Worm (Caenorhabditis elegans): Measurements from ENCODE around the gene T09D3.3.

DNA sequence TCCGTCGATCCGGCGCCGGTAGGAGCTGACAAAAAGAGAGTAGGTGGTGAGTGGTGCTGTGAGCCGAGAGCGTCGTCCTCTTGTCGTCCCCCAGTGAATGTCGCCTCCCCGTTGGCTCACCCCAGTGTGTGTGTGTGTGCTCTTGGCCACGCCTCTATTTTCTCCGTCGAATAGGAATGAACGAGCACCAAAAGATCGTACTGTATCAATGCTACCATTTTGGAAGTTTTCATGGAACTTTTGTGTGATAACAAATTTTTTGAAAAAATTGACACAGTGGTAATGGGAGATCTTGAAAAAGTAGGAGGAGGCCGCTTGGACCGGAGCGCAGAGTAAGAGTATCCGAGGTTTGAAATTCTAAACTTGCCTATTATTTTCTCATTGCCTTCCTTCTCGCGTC, 29.9 kb downstream of the T09D3.3 start, which contains the start of gene ceh-34:
- no peak for TF ChIP-seq rnt-1 (tag; optimal IDR thresholded peaks at IDR 0.05)
- TF ChIP-seq ceh-34 (tag; optimal IDR thresholded peaks at IDR 0.05), result no peak
- TF ChIP-seq ama-1 (optimal IDR thresholded peaks at IDR 0.05), result no peak
- no peak for TF ChIP-seq tbx-2 (tag; optimal IDR thresholded peaks at IDR 0.05)
- no peak for TF ChIP-seq fkh-10 (GFP tag; optimal IDR thresholded peaks at IDR 0.05)
- TF ChIP-seq unc-86 (tag; optimal IDR thresholded peaks at IDR 0.05), result no peak
- no peak for TF ChIP-seq mec-3 (tag; optimal IDR thresholded peaks at IDR 0.05; ENCODE audit: borderline replicate concordance)
